Fruit fly (Drosophila melanogaster) whole organism, embryonic: ENCODE results near the gene Bace.

Source experiments
- CG10959 ChIP-seq: fragments of 200-800 bp; sonication (Bioruptor generic); IDR thresholded peaks from 2 replicates; pipeline ENCODE4 v1.3.6; 2022; ENCODE audit warnings: missing biosample characterization, missing genetic modification characterization
- CG12104 ChIP-seq: fragments of 200-800 bp; sonication (Bioruptor generic); optimal IDR thresholded peaks from 3 replicates; lab custom pipeline; 2016; ENCODE audit warnings: missing biosample characterization, missing genetic modification characterization
- CG12744 ChIP-seq: fragments of 200-800 bp; sonication (Bioruptor generic); optimal IDR thresholded peaks from 2 replicates; lab custom pipeline; 2016; ENCODE audit warnings: missing biosample characterization, missing genetic modification characterization
- CG12769 ChIP-seq: fragments of 200-800 bp; sonication (Bioruptor generic); optimal IDR thresholded peaks from 2 replicates; lab custom pipeline; 2019; ENCODE audit warnings: missing biosample characterization, mild to moderate bottlenecking, missing genetic modification characterization, moderate library complexity
- CG13123 ChIP-seq: fragments of 200-800 bp; sonication (Bioruptor generic); optimal IDR thresholded peaks from 2 replicates; lab custom pipeline; 2016; ENCODE audit warnings: missing biosample characterization, missing genetic modification characterization
- CG14441 ChIP-seq: fragments of 200-800 bp; sonication (Bioruptor generic); IDR thresholded peaks from 2 replicates; pipeline ENCODE4 v1.3.6; 2022; ENCODE audit warnings: missing biosample characterization, missing genetic modification characterization
- CG1647 ChIP-seq: fragments of 200-800 bp; sonication (Bioruptor generic); optimal IDR thresholded peaks from 3 replicates; lab custom pipeline; 2016; ENCODE audit warnings: missing biosample characterization, missing genetic modification characterization
- CG17912 ChIP-seq: fragments of 200-800 bp; sonication (Bioruptor generic); optimal IDR thresholded peaks from 2 replicates; lab custom pipeline; 2018; ENCODE audit warnings: missing biosample characterization, mild to moderate bottlenecking, missing genetic modification characterization
- CG18262 ChIP-seq: fragments of 200-800 bp; optimal IDR thresholded peaks from 3 replicates; lab custom pipeline; 2019; ENCODE audit warnings: missing biosample characterization, mild to moderate bottlenecking, missing genetic modification characterization, moderate library complexity
- CG31388 ChIP-seq: fragments of 200-800 bp; sonication (Bioruptor generic); optimal IDR thresholded peaks from 2 replicates; lab custom pipeline; 2016; ENCODE audit warnings: missing biosample characterization, missing genetic modification characterization
- CG3407 ChIP-seq: fragments of 200-800 bp; sonication (Bioruptor generic); optimal IDR thresholded peaks from 2 replicates; lab custom pipeline; 2018; ENCODE audit warnings: missing biosample characterization, mild to moderate bottlenecking, missing genetic modification characterization
- CG34422 ChIP-seq: fragments of 200-800 bp; sonication (Bioruptor generic); IDR thresholded peaks from 3 replicates; pipeline ENCODE4 v1.3.6; 2022; ENCODE audit warnings: missing biosample characterization, missing genetic modification characterization
- CG4282 ChIP-seq: fragments of 200-800 bp; sonication (Bioruptor generic); optimal IDR thresholded peaks from 2 replicates; lab custom pipeline; 2016; ENCODE audit warnings: missing biosample characterization, missing genetic modification characterization
- CG4328 ChIP-seq: fragments of 200-800 bp; sonication (Bioruptor generic); optimal IDR thresholded peaks from 3 replicates; lab custom pipeline; 2017; ENCODE audit warnings: missing biosample characterization, missing genetic modification reagents, missing genetic modification characterization
- CG4360 ChIP-seq: fragments of 200-800 bp; sonication (Bioruptor generic); IDR thresholded peaks from 2 replicates; pipeline ENCODE4 v1.3.6; 2022; ENCODE audit warnings: missing biosample characterization, missing genetic modification characterization
- CG43689 ChIP-seq: fragments of 200-800 bp; sonication (Bioruptor generic); IDR thresholded peaks from 2 replicates; pipeline ENCODE4 v1.3.6; 2022; ENCODE audit warnings: missing biosample characterization, missing genetic modification characterization
- CG7987 ChIP-seq: fragments of 200-800 bp; sonication (Bioruptor generic); optimal IDR thresholded peaks from 2 replicates; lab custom pipeline; 2018; ENCODE audit warnings: missing biosample characterization, mild to moderate bottlenecking, missing genetic modification characterization, moderate library complexity
- CG8290 ChIP-seq, 3 experiments: fragments of 200-800 bp; sonication (Bioruptor generic); optimal IDR thresholded peaks; 2 replicates each; lab custom pipeline; 2016 to 2019; ENCODE audit warnings: missing biosample characterization in 3 of 3, missing genetic modification characterization in 3 of 3, mild to moderate bottlenecking in 2 of 3, moderate library complexity in 1 of 3
- CG9932 ChIP-seq: fragments of 200-800 bp; sonication (Bioruptor generic); IDR thresholded peaks from 2 replicates; pipeline ENCODE4 v1.3.6; 2022; ENCODE audit warnings: missing biosample characterization, missing genetic modification characterization
- CrebB ChIP-seq: fragments of 200-800 bp; sonication (Bioruptor generic); optimal IDR thresholded peaks from 3 replicates; lab custom pipeline; 2018; ENCODE audit warnings: missing biosample characterization, mild to moderate bottlenecking, missing genetic modification characterization
- Dip2 ChIP-seq: fragments of 200-800 bp; sonication (Bioruptor generic); IDR thresholded peaks from 2 replicates; pipeline ENCODE4 v1.3.6; 2022; ENCODE audit warnings: missing biosample characterization, missing genetic modification characterization
- Doc2 ChIP-seq: fragments of 200-800 bp; sonication (Bioruptor generic); IDR thresholded peaks from 2 replicates; pipeline ENCODE4 v1.3.6; 2022; ENCODE audit warnings: missing biosample characterization, missing genetic modification characterization
- Fer2 ChIP-seq: fragments of 200-800 bp; sonication (Bioruptor generic); optimal IDR thresholded peaks from 2 replicates; lab custom pipeline; 2018; ENCODE audit warnings: missing biosample characterization, mild to moderate bottlenecking, missing genetic modification characterization, moderate library complexity
- Fer3 ChIP-seq: fragments of 200-800 bp; sonication (Bioruptor generic); optimal IDR thresholded peaks from 2 replicates; lab custom pipeline; 2018; ENCODE audit warnings: missing biosample characterization, mild to moderate bottlenecking, missing genetic modification characterization, moderate library complexity
- H15 ChIP-seq: fragments of 200-800 bp; sonication (Bioruptor generic); IDR thresholded peaks from 3 replicates; pipeline ENCODE4 v1.3.6; 2022; ENCODE audit warnings: missing biosample characterization, missing genetic modification characterization
- H2.0 ChIP-seq: fragments of 200-800 bp; sonication (Bioruptor generic); IDR thresholded peaks from 2 replicates; pipeline ENCODE4 v1.3.6; 2022; ENCODE audit warnings: missing biosample characterization, missing genetic modification characterization
- Hmx ChIP-seq: fragments of 200-800 bp; sonication (Bioruptor generic); optimal IDR thresholded peaks from 2 replicates; lab custom pipeline; 2016; ENCODE audit warnings: missing biosample characterization, missing genetic modification characterization
- Hr51 ChIP-seq, 2 experiments: fragments of 200-800 bp; sonication (Bioruptor generic); optimal IDR thresholded peaks; 2 replicates in 1 of 2; 3 replicates in 1 of 2; lab custom pipeline; 2016 to 2018; ENCODE audit warnings: missing biosample characterization in 2 of 2, missing genetic modification characterization in 2 of 2, mild to moderate bottlenecking in 1 of 2, moderate library complexity in 1 of 2
- Lim3 ChIP-seq: fragments of 200-800 bp; sonication (Bioruptor generic); IDR thresholded peaks from 2 replicates; pipeline ENCODE4 v1.3.6; 2022; ENCODE audit warnings: missing biosample characterization, missing genetic modification characterization
- NFAT ChIP-seq: fragments of 200-800 bp; sonication (Bioruptor generic); IDR thresholded peaks from 2 replicates; pipeline ENCODE4 v1.3.6; 2022; ENCODE audit warnings: missing biosample characterization, missing genetic modification characterization
- Rfx ChIP-seq: fragments of 200-800 bp; sonication (Bioruptor generic); IDR thresholded peaks from 2 replicates; pipeline ENCODE4 v1.3.6; 2022; ENCODE audit warnings: missing biosample characterization, missing genetic modification characterization
- Stat92E ChIP-seq, 3 experiments: fragments of >200 bp in 2 of 3; fragments of 200-800 bp in 1 of 3; sonication (Bioruptor generic) in 1 of 3; optimal IDR thresholded peaks; 2 replicates each; lab custom pipeline; 2017 to 2019; ENCODE audit warnings: missing biosample characterization in 3 of 3, missing genetic modification characterization in 3 of 3, mild to moderate bottlenecking in 1 of 3, moderate library complexity in 1 of 3
- al ChIP-seq: fragments of 200-800 bp; sonication (Bioruptor generic); IDR thresholded peaks from 2 replicates; pipeline ENCODE4 v1.3.6; 2022; ENCODE audit warnings: missing biosample characterization, missing genetic modification characterization
- ara ChIP-seq: fragments of 200-800 bp; sonication (Bioruptor generic); IDR thresholded peaks from 2 replicates; pipeline ENCODE4 v1.3.6; 2022; ENCODE audit warnings: missing biosample characterization, missing genetic modification characterization
- btn ChIP-seq: fragments of 200-800 bp; sonication (Bioruptor generic); optimal IDR thresholded peaks from 2 replicates; lab custom pipeline; 2016; ENCODE audit warnings: missing biosample characterization, missing genetic modification characterization
- chm ChIP-seq: fragments of 200-800 bp; sonication (Bioruptor generic); IDR thresholded peaks from 2 replicates; pipeline ENCODE4 v1.3.6; 2022; ENCODE audit warnings: missing biosample characterization, missing genetic modification characterization
- corto ChIP-seq: fragments of 200-800 bp; sonication (Bioruptor generic); optimal IDR thresholded peaks from 2 replicates; lab custom pipeline; 2016; ENCODE audit warnings: missing biosample characterization, mild to moderate bottlenecking, missing genetic modification characterization, moderate library complexity
- emc ChIP-seq: fragments of 200-800 bp; sonication (Bioruptor generic); optimal IDR thresholded peaks from 2 replicates; lab custom pipeline; 2016; ENCODE audit warnings: missing biosample characterization, missing genetic modification characterization
- fu2 ChIP-seq: fragments of 200-800 bp; sonication (Bioruptor generic); optimal IDR thresholded peaks from 2 replicates; lab custom pipeline; 2016; ENCODE audit warnings: missing biosample characterization, missing genetic modification characterization
- gfzf ChIP-seq: fragments of 200-800 bp; sonication (Bioruptor generic); optimal IDR thresholded peaks from 2 replicates; lab custom pipeline; 2016; ENCODE audit warnings: missing biosample characterization, mild to moderate bottlenecking, missing genetic modification characterization, moderate library complexity
- ham ChIP-seq: fragments of 200-800 bp; sonication (Bioruptor generic); IDR thresholded peaks from 2 replicates; pipeline ENCODE4 v1.3.6; 2022; ENCODE audit warnings: missing biosample characterization, missing genetic modification characterization
- ind ChIP-seq: fragments of 200-800 bp; sonication (Bioruptor generic); optimal IDR thresholded peaks from 3 replicates; lab custom pipeline; 2016; ENCODE audit warnings: missing biosample characterization, missing genetic modification characterization
- inv ChIP-seq: fragments of 200-800 bp; sonication (Bioruptor generic); IDR thresholded peaks from 2 replicates; pipeline ENCODE4 v1.3.6; 2022; ENCODE audit warnings: missing biosample characterization, missing genetic modification characterization; ENCODE audit not compliant: partially characterized antibody
- pho ChIP-seq: fragments of 200-800 bp; sonication (Bioruptor generic); optimal IDR thresholded peaks from 2 replicates; lab custom pipeline; 2016; ENCODE audit warnings: missing biosample characterization, missing genetic modification characterization
- phol ChIP-seq: fragments of 200-800 bp; sonication (Bioruptor generic); optimal IDR thresholded peaks from 3 replicates; lab custom pipeline; 2018; ENCODE audit warnings: missing biosample characterization, mild to moderate bottlenecking, missing genetic modification characterization, moderate library complexity
- ranshi ChIP-seq: fragments of 200-800 bp; sonication (Bioruptor generic); IDR thresholded peaks from 2 replicates; pipeline ENCODE4 v1.3.6; 2022; ENCODE audit warnings: missing biosample characterization, missing genetic modification characterization
- sima ChIP-seq: fragments of 200-800 bp; sonication (Bioruptor generic); optimal IDR thresholded peaks from 2 replicates; lab custom pipeline; 2016; ENCODE audit warnings: missing biosample characterization, missing genetic modification characterization
- sisA ChIP-seq: fragments of 200-800 bp; sonication (Bioruptor generic); IDR thresholded peaks from 2 replicates; pipeline ENCODE4 v1.3.6; 2022; ENCODE audit warnings: missing biosample characterization, missing genetic modification characterization
- sob ChIP-seq: fragments of 200-800 bp; sonication (Bioruptor generic); IDR thresholded peaks from 2 replicates; pipeline ENCODE4 v1.3.6; 2022; ENCODE audit warnings: missing biosample characterization, missing genetic modification characterization
- tio ChIP-seq: fragments of 200-800 bp; sonication (Bioruptor generic); optimal IDR thresholded peaks from 2 replicates; lab custom pipeline; 2017; ENCODE audit warnings: missing biosample characterization, missing genetic modification characterization, inconsistent platforms
- trh ChIP-seq: fragments of 200-800 bp; sonication (Bioruptor generic); optimal IDR thresholded peaks from 2 replicates; lab custom pipeline; 2016; ENCODE audit warnings: missing biosample characterization, missing genetic modification characterization

Bace gene

dm6 chr2L:8528951-8529430 is 32.9 kb upstream of the Bace start, which contains the start of gene CG17834 (continued):
- TF ChIP-seq tio (no peak), inv (GFP tag; lab: Robert Waterston, UW) (no peak), CG31388 (GFP tag; lab: Kevin White, UChicago) (no peak), ind (GFP tag; lab: Kevin White, UChicago) (no peak), trh (GFP tag; lab: Kevin White, UChicago) (no peak), Doc2 (GFP tag; lab: Robert Waterston, UW) (no peak), ara (GFP tag; lab: Robert Waterston, UW) (peak; percentile 13; the same call in 1 of the 2 replicates), btn (no peak), NFAT (GFP tag; lab: Robert Waterston, UW) (peak; percentile 43; the same call in 1 of the 2 replicates), CG17912 (GFP tag; lab: Kevin White, UChicago) (no peak), emc (GFP tag; lab: Kevin White, UChicago) (no peak), CG4360 (GFP tag; lab: Robert Waterston, UW) (no peak; the same call in 1 of the 2 replicates), CG13123 (no peak), Hmx (GFP tag; lab: Kevin White, UChicago) (no peak), CG8290 (GFP tag; optimal IDR thresholded peaks at IDR 0.05; lab: Kevin White, UChicago) (no peak), CG8290 (tag; optimal IDR thresholded peaks at IDR 0.05; lab: Kevin White, UChicago) (peak in 1 of 2 experiments; percentile 65), CG18262 (tag; lab: Kevin White, UChicago) (no peak), CG1647 (GFP tag; lab: Kevin White, UChicago) (no peak), CG10959 (GFP tag; lab: Robert Waterston, UW) (no peak), Fer3 (peak; percentile 11), Stat92E (GFP tag; optimal IDR thresholded peaks at IDR 0.05; lab: Kevin White, UChicago) (no peak), CG7987 (GFP tag; lab: Kevin White, UChicago) (peak; percentile 29), CG4328 (GFP tag; lab: Kevin White, UChicago) (no peak), CrebB (tag; lab: Kevin White, UChicago) (no peak), CG43689 (GFP tag; lab: Robert Waterston, UW) (no peak), Dip2 (no peak), ranshi (GFP tag; lab: Robert Waterston, UW) (peak; percentile 12; the same call in 1 of the 2 replicates), CG12104 (GFP tag; lab: Kevin White, UChicago) (no peak), CG34422 (GFP tag; lab: Robert Waterston, UW) (peak; percentile 32; the same call in 1 of the 3 replicates), gfzf (GFP tag; lab: Kevin White, UChicago) (no peak), CG12769 (peak; percentile 59), H2.0 (no peak), CG14441 (GFP tag; lab: Robert Waterston, UW) (no peak), Rfx (peak; percentile 52), phol (tag; lab: Kevin White, UChicago) (no peak), sob (0 out of 2 replicates have a peak, but pooled peaks have one; percentile 12), CG3407 (GFP tag; lab: Kevin White, UChicago) (no peak), sisA (no peak), chm (GFP tag; lab: Robert Waterston, UW) (peak; percentile 75), al (GFP tag; lab: Robert Waterston, UW) (no peak), sima (GFP tag; lab: Kevin White, UChicago) (no peak), H15 (GFP tag; lab: Robert Waterston, UW) (no peak), Hr51 (GFP tag; optimal IDR thresholded peaks at IDR 0.05; lab: Kevin White, UChicago) (no peak), fu2 (no peak), corto (GFP tag; lab: Kevin White, UChicago) (no peak), Fer2 (tag; lab: Kevin White, UChicago) (no peak), CG4282 (GFP tag; lab: Kevin White, UChicago) (no peak), Lim3 (GFP tag; lab: Robert Waterston, UW) (no peak), ham (no peak), CG9932 (0 out of 2 replicates have a peak, but pooled peaks have one; percentile 16), pho (GFP tag; lab: Kevin White, UChicago) (no peak), CG12744 (GFP tag; lab: Kevin White, UChicago) (no peak)
